Fruit fly (Drosophila melanogaster) whole organism, larva: ENCODE measurements around the gene CG32075.

ENCODE experiments used
- noc ChIP-seq: fragments of 200-800 bp; sonication (Bioruptor generic); optimal IDR thresholded peaks from 3 replicates; lab custom pipeline; 2019; ENCODE audit warnings: missing biosample characterization, mild to moderate bottlenecking, missing genetic modification characterization, moderate library complexity

The CG32075 gene

DNA sequence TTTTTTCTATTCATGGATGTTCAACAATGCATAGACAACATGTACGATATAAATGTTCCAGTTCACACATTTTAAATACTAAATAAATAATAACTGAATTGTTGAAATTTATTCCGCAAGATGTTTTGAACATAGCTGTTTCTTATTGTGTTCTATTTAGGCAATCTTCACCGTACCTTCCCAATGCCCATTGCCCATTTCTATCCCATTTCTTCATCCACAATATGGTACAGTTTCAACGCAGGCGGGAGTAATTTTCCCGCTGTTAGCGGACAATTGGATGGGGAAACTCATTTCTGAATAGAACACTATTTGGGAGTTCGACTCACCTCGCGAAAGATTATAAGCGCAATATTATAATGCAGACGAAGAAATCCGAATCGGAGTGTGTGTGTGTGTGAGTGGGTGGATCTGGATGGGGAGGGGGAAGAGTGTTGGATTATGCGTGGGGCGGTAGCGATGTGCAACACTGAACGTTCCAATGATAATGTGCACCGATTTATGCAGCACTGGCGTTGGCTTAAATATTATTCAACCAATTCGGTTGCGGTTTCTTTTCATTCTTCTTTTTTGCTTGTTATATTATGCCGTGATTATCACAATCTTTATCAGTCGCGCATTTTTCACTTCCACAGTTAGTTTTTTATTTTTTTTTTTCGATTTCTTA, 27.3 kb upstream of the CG32075 start:
- TF ChIP-seq noc: peak; percentile 1

DNA sequence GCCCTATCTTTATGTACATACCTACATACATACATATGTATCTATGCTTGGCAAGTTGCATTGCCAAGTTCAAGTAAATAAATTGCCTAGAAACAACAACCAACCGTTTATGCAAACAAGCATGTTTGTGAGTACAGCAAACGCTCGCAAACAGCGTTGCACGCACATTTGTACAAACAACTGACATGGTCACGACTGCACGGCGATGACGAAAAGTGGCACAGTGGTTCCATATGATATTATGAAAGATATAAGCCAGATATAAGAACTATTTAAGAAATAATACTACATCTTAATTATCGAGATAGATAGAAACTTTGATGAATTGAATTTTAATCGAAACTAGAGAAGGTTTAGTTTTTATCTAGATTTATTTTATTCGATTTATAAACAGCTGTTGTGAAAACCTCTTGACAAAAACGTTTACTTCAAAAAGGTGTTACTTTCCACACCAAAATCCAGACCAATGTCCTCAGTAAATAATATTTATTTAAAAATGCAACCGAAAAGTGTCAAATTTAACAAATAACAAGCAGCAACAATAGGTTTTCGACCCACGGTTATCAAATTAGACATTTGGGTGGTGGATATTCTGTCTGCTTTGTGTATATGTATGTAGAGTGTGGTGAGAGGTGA, 25.2 kb upstream of the CG32075 start:
- TF ChIP-seq noc: peak; percentile 81

DNA sequence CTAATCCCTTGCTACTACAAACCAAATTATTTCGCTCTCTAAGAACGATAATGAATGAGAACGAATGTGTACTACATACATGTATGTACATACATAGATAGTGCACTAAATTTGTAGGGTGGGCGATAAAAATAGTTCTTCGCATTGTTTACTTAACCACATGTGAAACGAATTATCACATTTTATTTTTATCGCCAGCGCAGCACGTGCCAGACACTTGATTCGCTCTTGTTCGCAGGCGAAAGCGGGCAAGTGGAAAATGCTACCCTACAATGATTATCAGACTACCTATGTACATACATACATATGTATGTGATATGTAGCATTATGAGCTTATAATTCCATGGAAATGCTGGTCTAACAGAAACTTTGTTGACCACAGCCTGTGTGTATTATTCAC, 21.1 kb upstream of the CG32075 start:
- no peak for TF ChIP-seq noc

DNA sequence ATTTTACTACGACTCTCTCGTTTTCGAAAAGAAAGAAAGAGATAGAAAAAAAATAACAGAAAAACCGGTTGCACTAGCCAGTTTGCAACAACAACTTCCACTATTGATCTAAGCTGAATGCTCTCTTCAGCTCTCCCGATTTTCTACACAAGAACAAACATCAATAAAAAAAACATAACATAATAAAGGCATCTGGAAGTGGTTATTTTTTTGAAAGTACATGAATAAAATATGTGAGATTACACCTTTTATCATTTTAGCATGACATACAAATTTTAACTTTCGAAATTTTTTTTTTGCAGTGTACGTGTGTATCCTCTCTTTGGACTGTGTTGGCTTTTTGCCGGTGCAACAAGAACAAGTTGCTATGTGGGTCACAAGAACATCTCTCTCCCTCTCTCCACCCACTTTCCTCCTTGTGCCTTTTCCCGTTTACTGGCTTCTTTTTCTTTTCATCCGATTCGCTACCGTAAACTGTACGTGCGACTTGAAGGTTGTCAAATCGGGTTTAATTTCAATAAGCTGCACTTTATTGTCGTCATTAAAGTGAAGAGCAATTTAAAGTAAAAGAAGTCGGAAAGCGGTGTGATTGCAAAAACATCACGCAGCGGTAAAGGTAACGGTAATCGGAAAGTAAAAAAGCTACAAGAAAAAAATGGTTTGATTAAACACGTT, 20.0 kb upstream of the CG32075 start:
- TF ChIP-seq noc: peak; percentile 93

DNA sequence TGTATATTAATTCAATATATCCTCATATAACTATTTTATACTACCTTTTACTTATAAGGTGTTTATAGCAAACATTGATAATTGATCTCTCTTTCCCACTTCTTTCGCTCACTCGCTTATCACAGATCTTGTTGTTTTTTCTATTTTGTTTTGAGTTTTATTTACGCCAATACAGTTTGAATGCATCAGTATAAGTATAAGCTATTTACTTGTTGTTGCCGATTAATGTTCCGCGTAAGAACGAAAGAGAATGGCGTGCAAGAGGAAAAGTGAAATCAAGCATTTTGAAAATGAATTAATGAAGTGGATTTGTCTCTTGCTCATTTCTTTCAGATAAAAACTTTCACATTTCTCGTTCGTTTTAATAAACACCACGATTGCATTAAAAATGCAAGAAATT, 18.9 kb upstream of the CG32075 start:
- TF ChIP-seq noc: no peak

DNA sequence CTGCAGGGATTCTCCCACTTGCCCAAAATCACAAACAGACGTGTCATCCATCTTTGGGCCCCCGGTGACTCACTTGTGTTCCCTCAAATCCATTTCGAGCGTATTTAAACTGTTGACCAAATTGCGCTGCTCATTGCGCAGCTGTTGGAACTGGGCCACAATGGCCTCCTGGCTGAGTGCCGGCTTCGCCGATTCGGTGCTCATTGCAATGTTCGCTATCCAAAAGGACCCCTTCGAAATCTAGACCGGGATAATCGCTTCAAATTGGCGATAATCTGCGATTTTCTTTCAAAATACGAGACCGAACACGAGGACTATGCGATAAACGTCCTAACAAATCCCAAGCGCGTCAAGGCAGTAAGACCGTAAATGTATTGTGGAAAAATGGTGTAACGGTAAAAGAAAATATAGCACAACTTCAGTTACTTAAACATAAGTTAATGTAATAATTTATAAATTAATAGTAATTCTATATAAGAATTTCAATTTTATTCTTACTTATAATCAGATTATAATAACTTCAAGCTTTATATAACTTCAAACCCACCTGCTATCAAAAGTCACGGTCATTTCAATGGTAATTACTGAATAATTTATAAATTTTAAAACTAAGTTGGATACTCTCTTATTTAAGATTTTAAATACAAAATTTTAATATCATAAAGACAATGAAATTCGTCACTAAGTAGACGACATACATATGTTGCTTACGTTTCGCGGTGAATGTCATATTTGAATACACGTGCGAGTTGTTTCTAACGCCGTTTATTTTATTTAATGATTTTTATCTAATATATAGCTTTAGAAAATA, 9.5 kb upstream of the CG32075 start, which contains the start of the genes Pfdn2 and Noc1:
Pfdn2 (minus strand) TSS at position 346 of the 811 bp plus-strand sequence.
Noc1 (plus strand) TSS at position 727 of the 811 bp plus-strand sequence.
- no peak for TF ChIP-seq noc

DNA sequence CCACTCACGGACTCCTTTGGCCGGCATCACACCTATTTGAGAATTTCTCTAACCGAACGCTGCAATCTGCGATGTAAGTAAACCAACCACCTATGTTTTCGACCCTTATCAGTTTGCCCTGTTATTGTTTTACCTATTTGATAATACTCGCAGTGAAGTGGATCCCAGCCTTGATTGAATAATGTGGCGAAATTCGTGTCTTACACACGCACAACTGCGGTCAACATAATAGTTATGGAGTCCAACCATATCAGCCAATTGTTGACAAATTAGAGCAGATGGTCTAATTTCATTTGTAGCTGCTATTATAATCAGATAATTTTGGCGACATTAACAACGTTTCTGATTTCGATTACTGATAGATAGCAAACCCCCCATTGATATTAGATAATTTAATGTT, 6.3 kb upstream of the CG32075 start:
- TF ChIP-seq noc: no peak

DNA sequence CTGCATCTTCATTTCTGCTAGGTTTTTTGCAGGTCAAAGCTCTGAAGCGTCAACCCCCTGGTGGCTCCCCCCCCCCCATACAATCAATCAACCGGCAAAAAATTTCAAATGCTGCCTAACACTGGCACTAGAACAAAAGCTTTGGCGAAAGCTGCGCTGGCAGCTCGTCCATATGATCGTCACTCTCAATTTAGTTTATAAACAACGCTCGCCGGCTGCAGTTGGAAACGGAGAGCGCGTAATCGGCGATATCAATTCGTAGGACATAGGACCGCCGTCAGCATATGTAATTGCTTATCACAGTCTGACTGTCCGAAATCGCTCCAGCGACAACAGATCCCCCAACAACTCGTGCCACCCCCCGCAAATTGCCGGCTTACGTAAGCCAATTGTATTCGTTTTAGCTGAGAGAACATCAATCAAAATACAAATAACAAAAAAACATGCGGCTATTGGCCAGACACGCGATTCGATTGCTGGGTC, 5.7 kb upstream of the CG32075 start, which contains the start of gene Mocs1:
Mocs1 (plus strand) TSS at position 155 of the 483 bp plus-strand sequence.
- TF ChIP-seq noc: peak; percentile 67

DNA sequence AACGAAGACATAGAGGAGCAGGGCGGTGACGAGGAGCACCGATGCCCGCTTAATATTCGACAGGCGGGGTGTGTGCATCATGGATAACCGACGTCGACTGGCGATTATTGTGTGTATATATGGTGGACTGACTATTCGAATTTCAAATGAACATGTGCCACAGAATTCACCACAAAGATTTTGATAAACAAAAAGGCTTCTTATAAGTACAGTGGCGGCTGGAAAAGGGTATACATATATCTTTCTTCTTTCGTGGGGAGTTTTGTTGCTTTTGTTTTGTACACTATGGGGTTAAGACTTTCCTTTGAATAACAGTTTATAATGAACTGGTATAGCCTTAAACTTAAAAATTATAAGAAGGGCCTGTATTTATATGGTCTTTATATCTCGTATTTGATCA, 5.0 kb upstream of the CG32075 start, which contains the start of gene CG6310:
CG6310 (minus strand) TSS at position 101 of the 400 bp plus-strand sequence.
- TF ChIP-seq noc: no peak

DNA sequence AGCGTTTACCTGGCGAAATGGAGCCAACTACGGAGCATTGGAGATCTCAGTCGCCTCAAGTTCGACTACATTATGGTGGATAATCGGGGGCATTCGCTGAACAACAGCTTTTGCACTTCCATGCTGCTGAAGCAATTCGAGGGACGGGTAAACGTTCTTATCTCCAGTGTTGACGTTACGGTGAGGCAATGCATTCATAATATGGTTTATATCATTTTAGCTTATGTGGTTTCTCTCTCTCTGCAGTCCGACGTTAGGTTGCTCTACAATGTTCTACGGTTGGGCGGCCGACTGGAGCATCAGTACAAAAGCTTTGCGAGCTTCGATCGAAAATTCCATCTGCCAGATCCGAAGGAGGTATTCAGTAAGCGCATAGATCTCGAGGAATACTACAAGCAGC, 1.1 kb upstream of the CG32075 start:
- no peak for TF ChIP-seq noc

DNA sequence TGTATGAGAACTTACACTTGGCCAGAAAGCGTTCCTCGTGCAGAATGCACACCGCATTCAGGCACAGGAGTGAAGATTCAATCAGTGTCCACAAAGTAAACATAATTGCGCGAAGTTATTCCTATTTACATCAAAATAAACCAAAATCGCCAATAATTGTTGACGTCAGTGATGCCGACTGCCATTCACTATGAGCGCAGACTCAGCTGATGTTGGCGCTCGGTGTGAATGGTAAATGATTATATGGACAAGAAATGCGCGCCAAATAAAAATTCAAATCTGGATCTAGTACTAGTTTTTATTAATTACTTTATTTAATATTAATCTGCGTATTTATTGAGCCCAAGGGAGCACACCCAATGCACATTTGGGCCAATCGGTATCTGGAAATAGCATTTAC, 2.3 kb downstream of the CG32075 start, which contains the start of gene CG32069:
CG32069 (minus strand) TSS at position 174 of the 400 bp plus-strand sequence.
- TF ChIP-seq noc: no peak

DNA sequence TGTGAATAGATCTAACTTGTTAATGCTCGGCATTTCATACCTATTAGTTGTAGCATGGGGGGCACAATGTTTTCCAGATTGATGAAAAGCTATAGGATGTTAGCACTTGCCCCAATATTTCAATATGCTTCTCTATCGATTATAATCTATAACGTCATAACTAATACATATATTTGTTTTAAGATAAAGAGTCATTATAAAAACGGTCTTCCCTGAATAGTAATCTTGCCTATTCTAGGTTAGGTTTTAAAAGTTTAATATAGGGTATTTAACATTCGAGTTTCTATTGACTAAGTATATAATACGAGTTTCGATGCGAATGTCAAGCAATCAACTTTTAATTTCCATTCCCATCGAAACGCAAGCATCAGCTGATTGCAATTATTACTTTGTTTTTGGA, 3.5 kb downstream of the CG32075 start, which contains the start of the genes CG6321 and Blos2:
CG6321 (minus strand) TSS at position 25 of the 400 bp plus-strand sequence.
Blos2 (plus strand) TSS at position 372 of the 400 bp plus-strand sequence.
- peak; percentile 83 for TF ChIP-seq noc

DNA sequence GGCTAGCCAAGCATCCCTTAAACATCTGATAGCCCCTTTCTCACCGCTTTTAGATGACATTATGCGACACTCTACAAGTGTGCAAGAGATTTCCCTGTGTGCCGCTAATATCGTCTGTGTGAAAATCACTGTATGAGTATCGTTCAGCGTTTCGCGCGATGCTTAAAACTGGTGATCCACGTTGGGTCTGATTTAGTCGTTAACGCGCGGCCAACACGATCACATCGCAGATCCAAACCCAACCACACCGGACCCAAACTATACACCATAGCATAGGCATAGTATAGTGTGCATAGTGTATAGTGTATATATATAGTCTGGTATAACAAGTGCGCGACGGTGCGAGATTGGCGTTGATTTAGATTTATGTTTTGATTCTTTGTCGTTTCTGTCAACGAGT, 10.9 kb downstream of the CG32075 start, which contains the start of gene CG7888:
CG7888 (plus strand) TSS at position 193 of the 400 bp plus-strand sequence.
- no peak for TF ChIP-seq noc

DNA sequence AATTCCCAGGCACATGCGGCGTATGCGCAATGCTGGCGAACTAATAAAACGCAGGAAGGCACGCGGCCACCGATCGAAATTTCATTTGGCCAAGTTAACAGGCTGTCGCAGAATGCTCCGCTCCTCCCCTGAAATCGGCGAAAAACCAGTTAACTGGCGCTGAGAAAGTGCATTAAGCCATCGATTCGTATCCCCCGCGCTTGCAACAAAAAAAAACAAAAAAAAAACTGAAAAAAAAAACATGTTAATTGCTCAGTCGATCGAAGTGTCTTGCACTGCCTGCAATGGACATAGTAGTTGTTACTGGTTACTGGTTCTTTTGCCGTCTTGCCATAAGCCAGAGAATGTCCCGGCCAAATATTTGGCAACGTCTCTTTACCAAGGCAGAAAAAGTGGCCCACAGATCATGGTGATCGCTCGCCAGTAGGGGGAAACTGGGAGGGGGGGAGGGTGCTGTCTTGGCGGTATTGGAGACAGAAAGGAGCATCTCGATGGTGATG, 11.9 kb downstream of the CG32075 start:
- no peak for TF ChIP-seq noc

DNA sequence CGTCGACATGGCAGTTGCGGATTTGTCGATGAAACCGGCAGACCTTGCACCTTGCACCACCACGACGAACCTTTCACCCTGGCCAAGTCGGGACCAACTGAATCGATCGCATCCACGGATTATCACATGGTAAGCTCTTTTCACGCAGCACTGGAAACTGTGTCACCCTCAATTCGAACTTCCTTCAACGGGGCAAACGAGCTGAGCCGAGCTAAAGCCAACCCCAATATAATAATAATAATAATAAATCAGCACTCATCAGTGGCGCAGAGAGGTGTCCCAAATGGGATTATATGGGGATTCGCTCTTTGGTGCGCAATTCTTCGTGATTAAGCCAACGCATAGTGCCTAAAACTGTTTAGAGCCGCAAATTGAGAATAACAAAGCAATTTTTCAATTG, 13.5 kb downstream of the CG32075 start, which contains the start of gene CG43693:
CG43693 (minus strand) TSS at position 101 of the 400 bp plus-strand sequence.
- no peak for TF ChIP-seq noc

DNA sequence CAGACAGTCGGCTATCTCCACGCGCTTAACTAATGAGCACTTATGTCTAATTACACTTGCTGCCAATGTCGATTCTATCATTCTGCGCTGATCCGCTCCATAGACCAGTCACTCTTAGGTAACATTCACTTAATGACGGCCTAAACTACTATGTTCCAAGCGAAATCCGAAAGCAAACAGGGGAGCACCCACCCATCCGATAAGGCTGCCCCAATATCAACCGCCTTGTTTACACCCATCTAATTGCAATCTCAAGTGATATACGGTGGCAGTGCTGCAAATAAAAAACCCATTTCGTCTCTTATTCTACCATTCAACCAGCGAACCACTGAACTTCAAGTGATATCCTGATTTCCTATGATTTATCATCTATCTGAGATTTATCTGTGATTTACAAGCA, 15.3 kb downstream of the CG32075 start:
- peak; percentile 26 for TF ChIP-seq noc
